Worm (Caenorhabditis elegans) whole organism, L1 larva: Measurements from ENCODE around the gene cyp-33E1.

ENCODE experiments used
- C16A3.4 ChIP-seq: fragments of 150-350 bp; optimal IDR thresholded peaks from 2 replicates; lab custom pipeline; 2014; ENCODE audit warnings: missing biosample characterization, missing genetic modification characterization
- C34B4.2 ChIP-seq: sonication (generic microtip); optimal IDR thresholded peaks from 2 replicates; lab custom pipeline; 2017; ENCODE audit warnings: mild to moderate bottlenecking, missing genetic modification characterization, missing compliant biosample characterization
- alr-1 ChIP-seq: fragments of 200-800 bp; sonication (Bioruptor generic); optimal IDR thresholded peaks from 2 replicates; lab custom pipeline; 2018; ENCODE audit warnings: borderline replicate concordance, mild to moderate bottlenecking, missing genetic modification characterization, missing compliant biosample characterization
- aly-2 ChIP-seq: fragments of 150-350 bp; optimal IDR thresholded peaks from 2 replicates; lab custom pipeline; 2014; ENCODE audit warnings: missing biosample characterization, missing genetic modification characterization
- ama-1 ChIP-seq: fragments of 150-350 bp; optimal IDR thresholded peaks from 2 replicates; lab custom pipeline; 2014
- blmp-1 ChIP-seq: fragments of 150-350 bp; optimal IDR thresholded peaks from 2 replicates; lab custom pipeline; 2014; ENCODE audit warnings: missing biosample characterization, missing genetic modification characterization
- ceh-63 ChIP-seq: fragments of 200-800 bp; sonication (Bioruptor generic); optimal IDR thresholded peaks from 2 replicates; lab custom pipeline; 2018; ENCODE audit warnings: mild to moderate bottlenecking, missing genetic modification characterization, missing compliant biosample characterization
- ceh-8 ChIP-seq: fragments of 200-800 bp; sonication (Bioruptor generic); optimal IDR thresholded peaks from 2 replicates; lab custom pipeline; 2018; ENCODE audit warnings: mild to moderate bottlenecking, missing genetic modification characterization, moderate library complexity, missing compliant biosample characterization
- ceh-82 ChIP-seq, 3 experiments: fragments of 150-350 bp in 1 of 3; sonication (generic microtip) in 2 of 3; optimal IDR thresholded peaks; 2 replicates each; lab custom pipeline; 2014 to 2017; ENCODE audit warnings: missing biosample characterization in 3 of 3, missing genetic modification characterization in 3 of 3
- ceh-88 ChIP-seq: fragments of 200-800 bp; sonication (Bioruptor generic); IDR thresholded peaks from 2 replicates; pipeline ENCODE4 v1.3.6; 2022; ENCODE audit warnings: missing genetic modification characterization, missing compliant biosample characterization
- ces-1 ChIP-seq: fragments of 150-350 bp; optimal IDR thresholded peaks from 2 replicates; lab custom pipeline; 2014; ENCODE audit warnings: missing biosample characterization, missing genetic modification reagents, missing genetic modification characterization
- dsc-1 ChIP-seq: sonication (generic microtip); optimal IDR thresholded peaks from 2 replicates; lab custom pipeline; 2016; ENCODE audit warnings: mild to moderate bottlenecking, missing genetic modification characterization, missing compliant biosample characterization
- efl-1 ChIP-seq, 4 experiments: fragments of 150-350 bp; optimal IDR thresholded peaks in 3 of 4; peaks in 1 of 4; 1 replicate in 1 of 4; 2 replicates in 3 of 4; lab custom pipeline; 2014; ENCODE audit warnings: missing biosample characterization in 2 of 4, missing genetic modification characterization in 2 of 4, missing genetic modification reagents in 2 of 4
- efl-3 ChIP-seq: fragments of 200-800 bp; sonication (Bioruptor generic); optimal IDR thresholded peaks from 2 replicates; lab custom pipeline; 2018; ENCODE audit warnings: mild to moderate bottlenecking, missing genetic modification characterization, missing compliant biosample characterization
- elt-2 ChIP-seq: sonication (generic microtip); optimal IDR thresholded peaks from 2 replicates; lab custom pipeline; 2016; ENCODE audit warnings: missing genetic modification characterization, mild to moderate bottlenecking, inconsistent platforms, missing compliant biosample characterization, missing genetic modification reagents
- fkh-10 ChIP-seq: sonication (generic microtip); optimal IDR thresholded peaks from 2 replicates; lab custom pipeline; 2017; ENCODE audit warnings: missing biosample characterization, missing genetic modification reagents, missing genetic modification characterization
- fkh-4 ChIP-seq: sonication (generic microtip); optimal IDR thresholded peaks from 2 replicates; lab custom pipeline; 2016; ENCODE audit warnings: missing compliant biosample characterization, missing genetic modification characterization, borderline replicate concordance
- fkh-8 ChIP-seq: sonication (generic microtip); optimal IDR thresholded peaks from 2 replicates; lab custom pipeline; 2016; ENCODE audit warnings: mild to moderate bottlenecking, missing genetic modification characterization, missing compliant biosample characterization
- hlh-17 ChIP-seq: fragments of 200-800 bp; sonication (Bioruptor generic); optimal IDR thresholded peaks from 2 replicates; lab custom pipeline; 2018; ENCODE audit warnings: missing genetic modification characterization, mild to moderate bottlenecking, missing compliant biosample characterization, moderate library complexity, borderline replicate concordance
- hlh-4 ChIP-seq: sonication (generic microtip); optimal IDR thresholded peaks from 2 replicates; lab custom pipeline; 2016; ENCODE audit warnings: mild to moderate bottlenecking, missing genetic modification characterization, missing compliant biosample characterization
- hpl-2 ChIP-seq: fragments of 150-350 bp; optimal IDR thresholded peaks from 2 replicates; lab custom pipeline; 2014; ENCODE audit warnings: missing biosample characterization, missing genetic modification reagents, missing genetic modification characterization
- irx-1 ChIP-seq: sonication (generic microtip); optimal IDR thresholded peaks from 2 replicates; lab custom pipeline; 2016; ENCODE audit warnings: missing genetic modification characterization, missing compliant biosample characterization
- isw-1 ChIP-seq: fragments of 200-800 bp; sonication (Bioruptor generic); IDR thresholded peaks from 2 replicates; pipeline ENCODE4 v1.3.6; 2022; ENCODE audit warnings: missing genetic modification characterization, missing compliant biosample characterization
- jun-1 ChIP-seq: fragments of 150-350 bp; optimal IDR thresholded peaks from 2 replicates; lab custom pipeline; 2014; ENCODE audit warnings: missing biosample characterization, missing genetic modification reagents, missing genetic modification characterization
- lin-14 ChIP-seq: fragments of 200-800 bp; sonication (Bioruptor generic); optimal IDR thresholded peaks from 2 replicates; lab custom pipeline; 2018; ENCODE audit warnings: mild to moderate bottlenecking, missing genetic modification characterization, moderate library complexity, missing compliant biosample characterization
- lin-15B ChIP-seq: fragments of 150-350 bp; sonication (generic microtip); optimal IDR thresholded peaks from 3 replicates; lab custom pipeline; 2014; ENCODE audit warnings: missing biosample characterization, missing genetic modification characterization
- lin-39 ChIP-seq: fragments of 150-350 bp; optimal IDR thresholded peaks from 2 replicates; lab custom pipeline; 2014; ENCODE audit warnings: missing biosample characterization, missing genetic modification reagents, missing genetic modification characterization
- lir-3 ChIP-seq: sonication (generic microtip); optimal IDR thresholded peaks from 2 replicates; lab custom pipeline; 2016; ENCODE audit warnings: mild to moderate bottlenecking, missing genetic modification characterization, moderate library complexity, missing compliant biosample characterization; ENCODE audit not compliant: poor library complexity
- mab-9 ChIP-seq: fragments of 200-800 bp; sonication (Bioruptor generic); IDR thresholded peaks from 2 replicates; pipeline ENCODE4 v1.3.6; 2022; ENCODE audit warnings: missing genetic modification reagents, missing genetic modification characterization, missing compliant biosample characterization
- mdl-1 ChIP-seq, 2 experiments: fragments of 150-350 bp; optimal IDR thresholded peaks; 2 replicates each; lab custom pipeline; 2014 to 2017; ENCODE audit warnings: missing biosample characterization in 2 of 2, missing genetic modification characterization in 2 of 2, inconsistent platforms in 1 of 2
- mef-2 ChIP-seq: fragments of 150-350 bp; optimal IDR thresholded peaks from 2 replicates; lab custom pipeline; 2014; ENCODE audit warnings: missing biosample characterization, missing genetic modification characterization
- mep-1 ChIP-seq: fragments of 150-350 bp; optimal IDR thresholded peaks from 2 replicates; lab custom pipeline; 2014; ENCODE audit warnings: missing biosample characterization, missing genetic modification characterization
- nhr-19 ChIP-seq: fragments of 200-800 bp; sonication (Bioruptor generic); conservative IDR thresholded peaks from 2 replicates; pipeline ENCODE4 v1.3.6; 2022; ENCODE audit warnings: missing genetic modification characterization, missing compliant biosample characterization
- nhr-20 ChIP-seq: sonication (generic microtip); optimal IDR thresholded peaks from 2 replicates; lab custom pipeline; 2016; ENCODE audit warnings: mild to moderate bottlenecking, missing genetic modification characterization, missing compliant biosample characterization
- nhr-28 ChIP-seq: fragments of 150-350 bp; optimal IDR thresholded peaks from 2 replicates; lab custom pipeline; 2014; ENCODE audit warnings: missing biosample characterization, missing genetic modification characterization
- nhr-76 ChIP-seq: sonication (generic microtip); optimal IDR thresholded peaks from 2 replicates; lab custom pipeline; 2017; ENCODE audit warnings: missing biosample characterization, missing genetic modification characterization
- nhr-90 ChIP-seq: sonication (generic microtip); optimal IDR thresholded peaks from 2 replicates; lab custom pipeline; 2016; ENCODE audit warnings: mild to moderate bottlenecking, missing genetic modification characterization, missing compliant biosample characterization; ENCODE audit not compliant: poor library complexity
- pag-3 ChIP-seq: sonication (generic microtip); optimal IDR thresholded peaks from 2 replicates; lab custom pipeline; 2017; ENCODE audit warnings: missing genetic modification characterization, mild to moderate bottlenecking, missing compliant biosample characterization, antibody characterized with exemption, borderline replicate concordance; ENCODE audit not compliant: insufficient read depth
- pax-3 ChIP-seq: fragments of 200-800 bp; sonication (Bioruptor generic); optimal IDR thresholded peaks from 2 replicates; lab custom pipeline; 2018; ENCODE audit warnings: mild to moderate bottlenecking, missing genetic modification characterization, moderate library complexity, missing compliant biosample characterization
- rnt-1 ChIP-seq: sonication (generic microtip); optimal IDR thresholded peaks from 2 replicates; lab custom pipeline; 2016; ENCODE audit warnings: mild to moderate bottlenecking, missing genetic modification characterization, moderate library complexity, missing compliant biosample characterization
- skn-1 ChIP-seq: fragments of 150-350 bp; optimal IDR thresholded peaks from 2 replicates; lab custom pipeline; 2014; ENCODE audit warnings: missing biosample characterization, missing genetic modification characterization
- snpc-4 ChIP-seq: fragments of 150-350 bp; optimal IDR thresholded peaks from 2 replicates; lab custom pipeline; 2014; ENCODE audit warnings: missing biosample characterization, missing genetic modification characterization
- sox-4 ChIP-seq: sonication (generic microtip); optimal IDR thresholded peaks from 2 replicates; lab custom pipeline; 2016; ENCODE audit warnings: missing genetic modification characterization, missing compliant biosample characterization
- tbx-2 ChIP-seq: sonication (generic microtip); optimal IDR thresholded peaks from 2 replicates; lab custom pipeline; 2016; ENCODE audit warnings: missing genetic modification characterization, missing compliant biosample characterization
- tlp-1 ChIP-seq: fragments of 150-350 bp; optimal IDR thresholded peaks from 2 replicates; lab custom pipeline; 2014; ENCODE audit warnings: missing biosample characterization, missing genetic modification characterization
- unc-30 ChIP-seq: sonication (generic microtip); optimal IDR thresholded peaks from 2 replicates; lab custom pipeline; 2017; ENCODE audit warnings: missing biosample characterization, missing genetic modification characterization
- unc-86 ChIP-seq: sonication (generic microtip); optimal IDR thresholded peaks from 2 replicates; lab custom pipeline; 2016; ENCODE audit warnings: missing genetic modification characterization, missing compliant biosample characterization
- unc-98 ChIP-seq: fragments of 200-800 bp; sonication (Bioruptor generic); IDR thresholded peaks from 2 replicates; pipeline ENCODE4 v1.3.6; 2022; ENCODE audit warnings: missing genetic modification characterization, missing compliant biosample characterization
- zag-1 ChIP-seq: fragments of 150-350 bp; optimal IDR thresholded peaks from 2 replicates; lab custom pipeline; 2014; ENCODE audit warnings: missing biosample characterization, missing genetic modification characterization
- zip-4 ChIP-seq: fragments of 200-800 bp; sonication (Bioruptor generic); optimal IDR thresholded peaks from 2 replicates; lab custom pipeline; 2018; ENCODE audit warnings: mild to moderate bottlenecking, missing genetic modification characterization, moderate library complexity, missing compliant biosample characterization
- ztf-11 ChIP-seq, 2 experiments: sonication (generic microtip); optimal IDR thresholded peaks; 2 replicates each; lab custom pipeline; 2016 to 2017; ENCODE audit warnings: missing genetic modification characterization in 2 of 2, missing biosample characterization in 1 of 2, missing compliant biosample characterization in 1 of 2
- ztf-4 ChIP-seq: fragments of 150-350 bp; optimal IDR thresholded peaks from 2 replicates; lab custom pipeline; 2014; ENCODE audit warnings: missing biosample characterization, missing genetic modification characterization

Gene cyp-33E1

ce11 chrIV:8629609-8630052, 18.8 kb downstream of the cyp-33E1 start (continued):
- TF ChIP-seq mef-2 (tag; lab: Kevin White, UChicago) (peak; percentile 38), unc-86 (tag; lab: Kevin White, UChicago) (peak; percentile 77), mab-9 (GFP tag; lab: Robert Waterston, UW) (no peak), elt-2 (tag; lab: Kevin White, UChicago) (no peak), mep-1 (peak; percentile 45), hlh-4 (tag; lab: Kevin White, UChicago) (no peak), ztf-4 (tag; lab: Kevin White, UChicago) (no peak), jun-1 (no peak), efl-3 (no peak), lir-3 (tag; lab: Kevin White, UChicago) (no peak), rnt-1 (peak; percentile 39), nhr-90 (tag; lab: Kevin White, UChicago) (no peak), fkh-8 (tag; lab: Kevin White, UChicago) (peak; percentile 63), nhr-19 (GFP tag; lab: Robert Waterston, UW) (peak; percentile 53), snpc-4 (tag; lab: Kevin White, UChicago) (peak; percentile 15), C16A3.4 (tag; lab: Kevin White, UChicago) (peak; percentile 41), nhr-76 (tag; lab: Kevin White, UChicago) (no peak), tlp-1 (tag; lab: Kevin White, UChicago) (no peak), ceh-82 (tag; optimal IDR thresholded peaks at IDR 0.05; lab: Kevin White, UChicago) (peak; percentile 42 to 60 (median 51)), pag-3 (no peak), hlh-17 (GFP tag; lab: Kevin White, UChicago) (no peak), lin-14 (GFP tag; lab: Kevin White, UChicago) (peak; percentile 91), zag-1 (tag; lab: Kevin White, UChicago) (no peak), fkh-10 (peak; percentile 71), skn-1 (no peak), ceh-63 (GFP tag; lab: Kevin White, UChicago) (no peak), tbx-2 (tag; lab: Kevin White, UChicago) (peak; percentile 74), ztf-11 (tag; optimal IDR thresholded peaks at IDR 0.05; lab: Kevin White, UChicago) (no peak), ceh-8 (GFP tag; lab: Kevin White, UChicago) (no peak), ces-1 (GFP tag; lab: Kevin White, UChicago) (no peak), unc-30 (no peak), zip-4 (GFP tag; lab: Kevin White, UChicago) (no peak), C34B4.2 (no peak), efl-1 (optimal IDR thresholded peaks at IDR 0.05; lab: Kevin White, UChicago) (peak; percentile 48 to 60), efl-1 (GFP tag; optimal IDR thresholded peaks at IDR 0.05 in 1 of 2; lab: Kevin White, UChicago) (peak; percentile 2 to 55), aly-2 (tag; lab: Kevin White, UChicago) (no peak), nhr-20 (peak; percentile 61), unc-98 (GFP tag; lab: Robert Waterston, UW) (no peak), hpl-2 (no peak), nhr-28 (tag; lab: Kevin White, UChicago) (no peak), lin-39 (no peak), mdl-1 (tag; optimal IDR thresholded peaks at IDR 0.05; lab: Kevin White, UChicago) (peak in 1 of 2 experiments; percentile 44), isw-1 (GFP tag; lab: Robert Waterston, UW) (peak; percentile 40), pax-3 (tag; lab: Kevin White, UChicago) (no peak), fkh-4 (tag; lab: Kevin White, UChicago) (no peak), blmp-1 (tag; lab: Kevin White, UChicago) (peak; percentile 0), lin-15B (no peak), ceh-88 (GFP tag; lab: Robert Waterston, UW) (peak; percentile 30; the same call in 1 of the 2 replicates), sox-4 (tag; lab: Kevin White, UChicago) (no peak), irx-1 (tag; lab: Kevin White, UChicago) (peak; percentile 50), dsc-1 (tag; lab: Kevin White, UChicago) (peak; percentile 57), ama-1 (lab: Kevin White, UChicago) (no peak), alr-1 (tag; lab: Kevin White, UChicago) (no peak)
